Fruit fly (Drosophila melanogaster) whole organism, embryonic: ENCODE measurements around the gene bin.
A peak's percentile ranks its signal among the peaks of the same experiment; 100 is the strongest.

Experiments
- Antp ChIP-seq: fragments of 200-800 bp; sonication (Bioruptor generic); optimal IDR thresholded peaks from 3 replicates; lab custom pipeline; 2016; ENCODE audit warnings: missing biosample characterization, missing genetic modification characterization
- CG10267 ChIP-seq: fragments of 200-800 bp; sonication (Bioruptor generic); optimal IDR thresholded peaks from 2 replicates; lab custom pipeline; 2018; ENCODE audit warnings: missing biosample characterization, mild to moderate bottlenecking, missing genetic modification characterization, moderate library complexity
- CG10321 ChIP-seq: fragments of 200-800 bp; sonication (Bioruptor generic); IDR thresholded peaks from 2 replicates; pipeline ENCODE4 v1.3.6; 2022; ENCODE audit warnings: missing biosample characterization, missing genetic modification characterization
- CG12769 ChIP-seq: fragments of 200-800 bp; sonication (Bioruptor generic); optimal IDR thresholded peaks from 2 replicates; lab custom pipeline; 2019; ENCODE audit warnings: missing biosample characterization, mild to moderate bottlenecking, missing genetic modification characterization, moderate library complexity
- CG13296 ChIP-seq: fragments of 200-800 bp; sonication (Bioruptor generic); optimal IDR thresholded peaks from 3 replicates; lab custom pipeline; 2018; ENCODE audit warnings: missing biosample characterization, mild to moderate bottlenecking, missing genetic modification characterization
- CG1602 ChIP-seq: fragments of 200-800 bp; sonication (Bioruptor generic); optimal IDR thresholded peaks from 3 replicates; lab custom pipeline; 2016; ENCODE audit warnings: missing biosample characterization, missing genetic modification characterization
- CG2202 ChIP-seq: fragments of 200-800 bp; sonication (Bioruptor generic); optimal IDR thresholded peaks from 2 replicates; lab custom pipeline; 2018; ENCODE audit warnings: missing biosample characterization, mild to moderate bottlenecking, missing genetic modification characterization
- CG32532 ChIP-seq: fragments of 200-800 bp; sonication (Bioruptor generic); IDR thresholded peaks from 2 replicates; pipeline ENCODE4 v1.3.6; 2022; ENCODE audit warnings: missing biosample characterization, missing genetic modification characterization
- CG32767 ChIP-seq: fragments of 200-800 bp; sonication (Bioruptor generic); IDR thresholded peaks from 2 replicates; pipeline ENCODE4 v1.3.6; 2022; ENCODE audit warnings: missing biosample characterization, missing genetic modification characterization
- CG4282 ChIP-seq: fragments of 200-800 bp; sonication (Bioruptor generic); optimal IDR thresholded peaks from 2 replicates; lab custom pipeline; 2016; ENCODE audit warnings: missing biosample characterization, missing genetic modification characterization
- CG4820 ChIP-seq: fragments of 200-800 bp; sonication (Bioruptor generic); optimal IDR thresholded peaks from 3 replicates; lab custom pipeline; 2016; ENCODE audit warnings: missing biosample characterization, missing genetic modification characterization
- CG5953 ChIP-seq: fragments of 200-800 bp; sonication (Bioruptor generic); IDR thresholded peaks from 2 replicates; pipeline ENCODE4 v1.3.6; 2022; ENCODE audit warnings: missing biosample characterization, missing genetic modification characterization
- CG6272 ChIP-seq: fragments of 200-800 bp; sonication (Bioruptor generic); IDR thresholded peaks from 2 replicates; pipeline ENCODE4 v1.3.6; 2022; ENCODE audit warnings: missing biosample characterization, missing genetic modification characterization
- CG6854 ChIP-seq: fragments of 200-800 bp; sonication (Bioruptor generic); optimal IDR thresholded peaks from 3 replicates; lab custom pipeline; 2017; ENCODE audit warnings: missing biosample characterization, mild to moderate bottlenecking, missing genetic modification characterization
- CG7372 ChIP-seq: fragments of 200-800 bp; sonication (Bioruptor generic); IDR thresholded peaks from 2 replicates; pipeline ENCODE4 v1.3.6; 2022; ENCODE audit warnings: missing biosample characterization, missing genetic modification characterization
- CG7745 ChIP-seq: fragments of 200-800 bp; sonication (Bioruptor generic); optimal IDR thresholded peaks from 2 replicates; lab custom pipeline; 2018; ENCODE audit warnings: missing biosample characterization, mild to moderate bottlenecking, missing genetic modification characterization, moderate library complexity
- D19B ChIP-seq: fragments of 200-800 bp; sonication (Bioruptor generic); optimal IDR thresholded peaks from 2 replicates; lab custom pipeline; 2017; ENCODE audit warnings: missing biosample characterization, mild to moderate bottlenecking, missing genetic modification characterization
- Dip2 ChIP-seq: fragments of 200-800 bp; sonication (Bioruptor generic); IDR thresholded peaks from 2 replicates; pipeline ENCODE4 v1.3.6; 2022; ENCODE audit warnings: missing biosample characterization, missing genetic modification characterization
- Fer3 ChIP-seq: fragments of 200-800 bp; sonication (Bioruptor generic); optimal IDR thresholded peaks from 2 replicates; lab custom pipeline; 2018; ENCODE audit warnings: missing biosample characterization, mild to moderate bottlenecking, missing genetic modification characterization, moderate library complexity
- GATAe ChIP-seq: fragments of 200-800 bp; sonication (Bioruptor generic); conservative IDR thresholded peaks from 2 replicates; pipeline ENCODE4 v1.3.6; 2022; ENCODE audit warnings: missing biosample characterization, missing genetic modification characterization
- H2.0 ChIP-seq: fragments of 200-800 bp; sonication (Bioruptor generic); IDR thresholded peaks from 2 replicates; pipeline ENCODE4 v1.3.6; 2022; ENCODE audit warnings: missing biosample characterization, missing genetic modification characterization
- HLH54F ChIP-seq: fragments of 200-800 bp; sonication (Bioruptor generic); optimal IDR thresholded peaks from 3 replicates; lab custom pipeline; 2016; ENCODE audit warnings: missing biosample characterization, missing genetic modification characterization
- Lhr ChIP-seq: fragments of 200-800 bp; sonication (Bioruptor generic); optimal IDR thresholded peaks from 3 replicates; lab custom pipeline; 2017; ENCODE audit warnings: mild to moderate bottlenecking, missing biosample characterization, missing genetic modification reagents, missing genetic modification characterization
- Mrtf ChIP-seq: fragments of 200-800 bp; sonication (Bioruptor generic); IDR thresholded peaks from 3 replicates; pipeline ENCODE4 v1.3.6; 2022; ENCODE audit warnings: missing biosample characterization, missing genetic modification characterization
- NK7.1 ChIP-seq: fragments of 200-800 bp; sonication (Bioruptor generic); optimal IDR thresholded peaks from 3 replicates; lab custom pipeline; 2016; ENCODE audit warnings: missing biosample characterization, missing genetic modification characterization
- Sox100B ChIP-seq: fragments of 200-800 bp; sonication (Bioruptor generic); optimal IDR thresholded peaks from 3 replicates; lab custom pipeline; 2018; ENCODE audit warnings: missing biosample characterization, mild to moderate bottlenecking, missing genetic modification characterization
- Ssrp ChIP-seq: fragments of 200-800 bp; sonication (Bioruptor generic); optimal IDR thresholded peaks from 2 replicates; lab custom pipeline; 2018; ENCODE audit warnings: missing biosample characterization, mild to moderate bottlenecking, missing genetic modification characterization, moderate library complexity
- TFAM ChIP-seq: fragments of 200-800 bp; sonication (Bioruptor generic); optimal IDR thresholded peaks from 2 replicates; lab custom pipeline; 2017; ENCODE audit warnings: missing biosample characterization, missing genetic modification characterization, inconsistent platforms
- Vsx1 ChIP-seq: fragments of 200-800 bp; sonication (Bioruptor generic); optimal IDR thresholded peaks from 2 replicates; lab custom pipeline; 2017; ENCODE audit warnings: missing biosample characterization, mild to moderate bottlenecking, missing genetic modification characterization, missing genetic modification reagents
- aop ChIP-seq: fragments of 200-800 bp; sonication (Bioruptor generic); IDR thresholded peaks from 2 replicates; pipeline ENCODE4 v1.3.6; 2022; ENCODE audit warnings: missing biosample characterization, missing genetic modification characterization
- ara ChIP-seq: fragments of 200-800 bp; sonication (Bioruptor generic); IDR thresholded peaks from 2 replicates; pipeline ENCODE4 v1.3.6; 2022; ENCODE audit warnings: missing biosample characterization, missing genetic modification characterization
- bbx ChIP-seq: fragments of 200-800 bp; sonication (Bioruptor generic); IDR thresholded peaks from 2 replicates; pipeline ENCODE4 v1.3.6; 2022; ENCODE audit warnings: missing biosample characterization, missing genetic modification characterization; ENCODE audit not compliant: partially characterized antibody
- bcd ChIP-seq: fragments of 200-800 bp; sonication (Bioruptor generic); optimal IDR thresholded peaks from 2 replicates; lab custom pipeline; 2017; ENCODE audit warnings: missing biosample characterization, mild to moderate bottlenecking, missing genetic modification characterization
- chn ChIP-seq: fragments of 200-800 bp; sonication (Bioruptor generic); optimal IDR thresholded peaks from 2 replicates; lab custom pipeline; 2016; ENCODE audit warnings: missing biosample characterization, missing genetic modification characterization
- emc ChIP-seq: fragments of 200-800 bp; sonication (Bioruptor generic); optimal IDR thresholded peaks from 2 replicates; lab custom pipeline; 2016; ENCODE audit warnings: missing biosample characterization, missing genetic modification characterization
- esg ChIP-seq: fragments of 200-800 bp; sonication (Bioruptor generic); conservative IDR thresholded peaks from 2 replicates; pipeline ENCODE4 v1.3.6; 2022; ENCODE audit warnings: missing biosample characterization, missing genetic modification characterization
- ewg ChIP-seq: fragments of 200-800 bp; sonication (Bioruptor generic); optimal IDR thresholded peaks from 3 replicates; lab custom pipeline; 2017; ENCODE audit warnings: mild to moderate bottlenecking, missing biosample characterization, missing genetic modification reagents, missing genetic modification characterization
- hb ChIP-seq: fragments of 200-800 bp; sonication (Bioruptor generic); IDR thresholded peaks from 3 replicates; pipeline ENCODE4 v1.3.6; 2022; ENCODE audit warnings: missing biosample characterization, missing genetic modification characterization; ENCODE audit not compliant: partially characterized antibody
- her ChIP-seq: fragments of 200-800 bp; sonication (Bioruptor generic); optimal IDR thresholded peaks from 2 replicates; lab custom pipeline; 2016; ENCODE audit warnings: missing biosample characterization, missing genetic modification characterization
- kay ChIP-seq: fragments of 200-800 bp; sonication (Bioruptor generic); optimal IDR thresholded peaks from 2 replicates; lab custom pipeline; 2016; ENCODE audit warnings: missing biosample characterization, missing genetic modification characterization
- kni ChIP-seq: fragments of 200-800 bp; sonication (Bioruptor generic); optimal IDR thresholded peaks from 3 replicates; lab custom pipeline; 2017; ENCODE audit warnings: mild to moderate bottlenecking, missing biosample characterization, missing genetic modification reagents, missing genetic modification characterization
- p53 ChIP-seq: fragments of 200-800 bp; sonication (Bioruptor generic); optimal IDR thresholded peaks from 2 replicates; lab custom pipeline; 2016; ENCODE audit warnings: missing biosample characterization, missing genetic modification characterization
- pita ChIP-seq: fragments of 200-800 bp; sonication (Bioruptor generic); optimal IDR thresholded peaks from 2 replicates; lab custom pipeline; 2017; ENCODE audit warnings: missing biosample characterization, mild to moderate bottlenecking, missing genetic modification characterization
- pum ChIP-seq: fragments of 200-800 bp; sonication (Bioruptor generic); optimal IDR thresholded peaks from 2 replicates; lab custom pipeline; 2016; ENCODE audit warnings: missing biosample characterization, missing genetic modification characterization
- ranshi ChIP-seq: fragments of 200-800 bp; sonication (Bioruptor generic); IDR thresholded peaks from 2 replicates; pipeline ENCODE4 v1.3.6; 2022; ENCODE audit warnings: missing biosample characterization, missing genetic modification characterization
- sima ChIP-seq: fragments of 200-800 bp; sonication (Bioruptor generic); optimal IDR thresholded peaks from 2 replicates; lab custom pipeline; 2016; ENCODE audit warnings: missing biosample characterization, missing genetic modification characterization
- slbo ChIP-seq: fragments of 200-800 bp; sonication (Bioruptor generic); IDR thresholded peaks from 2 replicates; pipeline ENCODE4 v1.3.6; 2022; ENCODE audit warnings: missing biosample characterization, missing genetic modification characterization
- tap ChIP-seq: fragments of 200-800 bp; optimal IDR thresholded peaks from 3 replicates; lab custom pipeline; 2019; ENCODE audit warnings: missing biosample characterization, mild to moderate bottlenecking, missing genetic modification characterization, moderate library complexity
- tx ChIP-seq: fragments of 200-800 bp; sonication (Bioruptor generic); optimal IDR thresholded peaks from 2 replicates; lab custom pipeline; 2016; ENCODE audit warnings: missing biosample characterization, missing genetic modification characterization
- zen ChIP-seq: fragments of 200-800 bp; sonication (Bioruptor generic); optimal IDR thresholded peaks from 3 replicates; lab custom pipeline; 2018; ENCODE audit warnings: missing biosample characterization, mild to moderate bottlenecking, missing genetic modification characterization, moderate library complexity

bin gene

dm6 chr3L:6988942-6989569 lies 1.4 kb upstream of the bin start (continued):
- TF ChIP-seq Lhr (GFP tag; lab: Kevin White, UChicago) (peak; percentile 58), TFAM (GFP tag; lab: Kevin White, UChicago) (peak; percentile 57), CG2202 (peak; percentile 58), kay (GFP tag; lab: Kevin White, UChicago) (peak; percentile 91), p53 (GFP tag; lab: Kevin White, UChicago) (peak; percentile 36), ranshi (GFP tag; lab: Robert Waterston, UW) (peak; percentile 83; the same call in 1 of the 2 replicates), CG1602 (GFP tag; lab: Kevin White, UChicago) (peak; percentile 87), Dip2 (GFP tag; lab: Robert Waterston, UW) (no peak), ewg (GFP tag; lab: Kevin White, UChicago) (peak; percentile 81), chn (peak; percentile 56), CG4282 (GFP tag; lab: Kevin White, UChicago) (no peak), esg (GFP tag; lab: Robert Waterston, UW) (peak; percentile 81), Fer3 (tag; lab: Kevin White, UChicago) (peak; percentile 84), her (GFP tag; lab: Kevin White, UChicago) (peak; percentile 31), CG13296 (GFP tag; lab: Kevin White, UChicago) (peak; percentile 96), CG10267 (tag; lab: Kevin White, UChicago) (peak; percentile 91), Vsx1 (peak; percentile 78), slbo (GFP tag; lab: Robert Waterston, UW) (peak; percentile 80), ara (GFP tag; lab: Robert Waterston, UW) (peak; percentile 70), NK7.1 (GFP tag; lab: Kevin White, UChicago) (peak; percentile 64), GATAe (peak; percentile 58; the same call in 1 of the 2 replicates), kni (GFP tag; lab: Kevin White, UChicago) (peak; percentile 91), tap (tag; lab: Kevin White, UChicago) (peak; percentile 90), CG32532 (peak; percentile 82), bbx (GFP tag; lab: Robert Waterston, UW) (peak; percentile 28; the same call in 1 of the 2 replicates), emc (GFP tag; lab: Kevin White, UChicago) (peak; percentile 79), hb (GFP tag; lab: Robert Waterston, UW) (no peak), sima (GFP tag; lab: Kevin White, UChicago) (no peak), Antp (GFP tag; lab: Kevin White, UChicago) (peak; percentile 61), pita (GFP tag; lab: Kevin White, UChicago) (no peak), Mrtf (GFP tag; lab: Robert Waterston, UW) (peak; percentile 78; the same call in 2 of the 3 replicates), CG4820 (GFP tag; lab: Kevin White, UChicago) (peak; percentile 95), CG6272 (GFP tag; lab: Robert Waterston, UW) (peak; percentile 77), CG6854 (GFP tag; lab: Kevin White, UChicago) (peak; percentile 89), CG10321 (GFP tag; lab: Robert Waterston, UW) (peak; percentile 77), CG12769 (tag; lab: Kevin White, UChicago) (peak; percentile 33), bcd (GFP tag; lab: Kevin White, UChicago) (peak; percentile 96), tx (GFP tag; lab: Kevin White, UChicago) (peak; percentile 37), aop (GFP tag; lab: Robert Waterston, UW) (no peak), HLH54F (GFP tag; lab: Kevin White, UChicago) (peak; percentile 34), H2.0 (GFP tag; lab: Robert Waterston, UW) (peak; percentile 62), zen (tag; lab: Kevin White, UChicago) (peak; percentile 88), Sox100B (peak; percentile 99), CG7372 (GFP tag; lab: Robert Waterston, UW) (peak; percentile 80), pum (GFP tag; lab: Kevin White, UChicago) (peak; percentile 73), CG5953 (GFP tag; lab: Robert Waterston, UW) (peak; percentile 22; the same call in 1 of the 2 replicates), CG7745 (tag; lab: Kevin White, UChicago) (no peak), CG32767 (GFP tag; lab: Robert Waterston, UW) (peak; percentile 81), D19B (GFP tag; lab: Kevin White, UChicago) (peak; percentile 90), Ssrp (tag; lab: Kevin White, UChicago) (peak; percentile 94)
